Worm (Caenorhabditis elegans): ENCODE results near the gene C24H10.4.

C24H10.4 gene

DNA sequence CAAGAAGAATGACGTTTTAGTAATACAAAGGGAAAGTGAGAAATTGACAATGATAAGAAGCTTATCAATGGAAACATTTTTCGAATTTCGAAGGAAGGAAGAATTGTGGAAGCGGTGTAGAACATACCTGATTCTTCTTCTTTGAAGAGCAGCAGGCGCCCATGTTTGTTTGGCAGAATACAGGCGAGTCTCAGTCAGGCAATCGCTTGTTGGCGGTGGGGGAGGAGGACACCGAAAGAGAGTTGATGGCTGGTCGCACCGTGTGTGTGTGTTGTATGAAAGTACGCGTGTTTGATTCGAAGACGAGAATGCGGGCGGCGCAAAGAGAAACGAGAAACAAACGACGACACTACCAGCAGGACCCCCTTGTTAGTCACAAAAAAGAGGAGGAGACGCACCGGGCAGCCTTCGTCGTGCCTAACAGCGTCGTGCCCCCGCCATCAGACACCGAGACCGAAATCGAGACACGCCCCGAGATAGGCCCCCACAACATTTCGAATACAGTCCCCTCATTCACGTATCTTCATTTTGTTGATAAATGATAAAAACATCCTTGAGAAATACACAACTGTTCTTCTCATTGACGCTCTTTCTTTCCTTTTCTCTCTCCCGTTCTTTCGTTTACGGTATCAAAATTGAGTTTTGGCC lies 18.8 kb upstream of the C24H10.4 start, which contains the start of gene cal-5 (continued):
- no peak for TF ChIP-seq nhr-237 (tag; optimal IDR thresholded peaks at IDR 0.05)
- peak; percentile 47 for TF ChIP-seq blmp-1 (tag; optimal IDR thresholded peaks at IDR 0.05; ENCODE audit: insufficient read depth)
- no peak for TF ChIP-seq elt-3 (tag; optimal IDR thresholded peaks at IDR 0.05)
- TF ChIP-seq crh-2 (tag; optimal IDR thresholded peaks at IDR 0.05): peak; percentile 27
- TF ChIP-seq peb-1 (tag; optimal IDR thresholded peaks at IDR 0.05): no peak
- TF ChIP-seq nhr-77 (tag; optimal IDR thresholded peaks at IDR 0.05): no peak
- TF ChIP-seq elt-1 (tag; optimal IDR thresholded peaks at IDR 0.05): no peak
- no peak for TF ChIP-seq egl-27 (tag; optimal IDR thresholded peaks at IDR 0.05)
- no peak for TF ChIP-seq ztf-4 (tag; optimal IDR thresholded peaks at IDR 0.05)
- no peak for TF ChIP-seq lin-11 (tag; optimal IDR thresholded peaks at IDR 0.05)
- TF ChIP-seq lin-13 (GFP tag; optimal IDR thresholded peaks at IDR 0.05): no peak
- no peak for TF ChIP-seq unc-55 (GFP tag; optimal IDR thresholded peaks at IDR 0.05)
- TF ChIP-seq C34F6.9 (tag; optimal IDR thresholded peaks at IDR 0.05): no peak

DNA sequence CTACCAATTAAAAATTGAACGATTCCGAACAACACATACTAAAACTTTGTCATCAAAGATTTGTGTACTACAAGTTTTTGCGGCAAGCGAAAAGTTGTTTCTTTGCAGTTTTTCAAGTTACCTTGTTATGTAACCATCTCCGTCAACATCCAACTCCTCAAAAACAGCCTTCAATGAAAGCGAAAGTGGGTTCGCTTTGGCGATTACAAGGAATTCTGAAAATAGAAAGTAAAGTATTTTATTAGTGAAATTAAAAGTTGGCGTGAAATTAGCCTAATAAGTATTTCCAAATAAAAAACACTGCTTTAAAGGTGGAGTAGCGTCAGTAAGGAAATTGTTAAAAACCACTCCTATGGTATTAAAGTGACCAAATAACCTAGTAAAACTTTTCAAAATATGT lies 16.5 kb upstream of the C24H10.4 start:
- no peak for TF ChIP-seq Y55F3AM.14 (GFP tag; optimal IDR thresholded peaks at IDR 0.05)
- TF ChIP-seq blmp-1 (tag; optimal IDR thresholded peaks at IDR 0.05; ENCODE audit: insufficient read depth): peak; percentile 73
- TF ChIP-seq nhr-25 (tag; optimal IDR thresholded peaks at IDR 0.05): peak; percentile 71
- no peak for TF ChIP-seq ceh-82 (tag; optimal IDR thresholded peaks at IDR 0.05)
- TF ChIP-seq ama-1 (optimal IDR thresholded peaks at IDR 0.05): no peak

DNA sequence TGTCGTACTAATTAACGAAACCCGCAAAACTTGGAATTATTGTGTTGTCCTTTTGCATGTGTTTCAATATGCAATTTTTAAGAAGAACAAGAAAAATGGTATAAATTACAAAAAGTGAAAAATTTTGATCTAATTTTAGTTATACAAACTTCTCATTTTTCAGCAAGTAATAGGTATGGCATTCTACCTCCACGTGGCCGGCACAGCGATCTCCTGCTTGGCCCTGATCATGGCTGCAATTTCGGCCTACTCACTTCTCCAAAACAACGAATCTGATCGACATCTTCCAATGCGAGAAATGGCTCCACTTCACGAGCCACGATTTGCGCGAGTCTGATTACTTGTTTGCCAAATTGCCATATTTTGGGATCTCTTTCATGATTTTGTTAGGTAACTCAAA lies 14.8 kb upstream of the C24H10.4 start:
- TF ChIP-seq skn-1 (tag; optimal IDR thresholded peaks at IDR 0.05) (no peak), egl-27 (tag; optimal IDR thresholded peaks at IDR 0.05) (no peak), nhr-129 (tag; optimal IDR thresholded peaks at IDR 0.05) (no peak), lin-39 (tag; optimal IDR thresholded peaks at IDR 0.05) (no peak), alr-1 (tag; optimal IDR thresholded peaks at IDR 0.05) (no peak), nhr-25 (tag; optimal IDR thresholded peaks at IDR 0.05) (peak; percentile 19)

DNA sequence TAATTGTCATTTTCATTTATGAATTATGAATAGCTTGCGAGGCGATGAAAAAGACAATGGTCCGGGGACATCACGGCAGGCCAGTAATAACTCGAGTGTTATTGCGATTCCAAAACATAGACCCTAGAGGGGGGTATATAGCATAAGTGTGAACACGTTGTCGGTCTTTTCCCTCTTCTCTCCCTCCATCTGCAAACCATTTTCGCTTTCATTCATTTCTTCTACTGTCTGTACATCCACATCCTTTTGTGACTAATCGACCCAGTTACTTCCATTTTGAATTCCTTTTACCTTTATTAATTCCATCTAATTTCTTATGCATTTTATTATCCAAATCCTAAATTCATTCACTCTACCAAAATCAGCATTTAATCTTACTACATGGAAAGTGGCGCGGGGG lies 12.0 kb upstream of the C24H10.4 start:
- TF ChIP-seq alr-1 (tag; optimal IDR thresholded peaks at IDR 0.05) (no peak), blmp-1 (tag; optimal IDR thresholded peaks at IDR 0.05; ENCODE audit: insufficient read depth) (peak; percentile 73)

DNA sequence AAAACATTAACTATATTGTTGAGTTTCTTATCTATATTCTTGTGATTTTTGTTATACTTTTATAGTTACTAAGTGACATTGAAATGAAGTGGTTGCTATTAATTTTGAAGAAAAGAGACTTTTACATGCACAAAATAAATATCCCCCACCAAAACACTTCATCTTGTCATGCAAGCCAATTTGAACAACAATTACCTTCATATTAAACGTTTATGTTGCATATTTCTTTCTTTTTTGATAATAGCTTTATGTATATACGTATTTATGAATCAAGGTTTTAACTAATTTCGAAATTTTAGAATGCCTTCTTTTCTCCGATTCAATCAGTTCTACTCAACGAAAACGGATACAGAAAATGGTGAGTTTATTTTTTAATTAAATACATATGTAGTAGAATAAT lies 8.7 kb upstream of the C24H10.4 start, which contains the start of gene clc-7:
Gene clc-7 (plus strand): TSS at position 301 of the 400 bp plus-strand sequence.
- TF ChIP-seq ama-1 (optimal IDR thresholded peaks at IDR 0.05) (no peak), snpc-4 (tag; optimal IDR thresholded peaks at IDR 0.05) (no peak), unc-55 (GFP tag; optimal IDR thresholded peaks at IDR 0.05) (no peak), egl-27 (tag; optimal IDR thresholded peaks at IDR 0.05) (no peak)

DNA sequence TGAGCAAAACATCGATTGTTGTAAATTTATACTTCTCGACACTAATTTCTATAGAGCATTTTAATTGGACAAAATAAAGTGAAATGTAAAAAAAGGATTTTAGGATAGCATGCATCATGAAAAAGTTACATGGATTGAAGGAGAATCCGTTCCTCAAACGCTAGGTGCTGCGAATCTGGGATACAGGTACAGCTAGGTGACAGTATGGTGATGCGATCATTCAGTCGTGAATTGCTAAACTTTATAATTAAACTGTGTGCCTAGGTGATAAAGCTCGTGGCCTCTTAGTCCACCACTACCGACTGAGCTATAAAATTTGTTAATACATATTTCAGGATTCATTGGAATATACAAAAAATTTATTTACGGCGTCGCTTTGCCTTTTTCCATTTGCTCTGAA lies 7.5 kb upstream of the C24H10.4 start:
- TF ChIP-seq nhr-10 (tag; optimal IDR thresholded peaks at IDR 0.05) (no peak), nhr-77 (tag; optimal IDR thresholded peaks at IDR 0.05) (no peak), F13H6.1 (tag; optimal IDR thresholded peaks at IDR 0.05) (no peak), zag-1 (tag; optimal IDR thresholded peaks at IDR 0.05) (no peak), C34F6.9 (tag; optimal IDR thresholded peaks at IDR 0.05) (no peak), elt-3 (tag; optimal IDR thresholded peaks at IDR 0.05) (no peak), nhr-25 (tag; optimal IDR thresholded peaks at IDR 0.05) (no peak), unc-55 (GFP tag; optimal IDR thresholded peaks at IDR 0.05) (no peak), snpc-4 (tag; optimal IDR thresholded peaks at IDR 0.05) (no peak), lsy-2 (tag; optimal IDR thresholded peaks at IDR 0.05) (no peak), nhr-129 (tag; optimal IDR thresholded peaks at IDR 0.05) (no peak), nhr-12 (tag; optimal IDR thresholded peaks at IDR 0.05) (no peak), ztf-4 (tag; optimal IDR thresholded peaks at IDR 0.05) (no peak), sma-3 (GFP tag; optimal IDR thresholded peaks at IDR 0.05) (no peak), ztf-1 (GFP tag; conservative IDR thresholded peaks at IDR 0.05) (no peak), fos-1 (tag; optimal IDR thresholded peaks at IDR 0.05) (no peak), egl-27 (tag; optimal IDR thresholded peaks at IDR 0.05) (no peak), ceh-16 (tag; optimal IDR thresholded peaks at IDR 0.05) (no peak), nhr-11 (tag; optimal IDR thresholded peaks at IDR 0.05) (no peak)

Data from whole organism, L2 larva.